Worm (Caenorhabditis elegans) whole organism, early embryonic: Measurements from ENCODE around the gene efn-4.
A peak's percentile ranks its signal among the peaks of the same experiment; 100 is the strongest.

ENCODE experiments used
- B0310.2 ChIP-seq: sonication (generic microtip); optimal IDR thresholded peaks from 2 replicates; lab custom pipeline; 2016; ENCODE audit warnings: mild to moderate bottlenecking, missing genetic modification characterization, missing compliant biosample characterization
- F13C5.2 ChIP-seq: sonication (generic microtip); optimal IDR thresholded peaks from 2 replicates; lab custom pipeline; 2017; ENCODE audit warnings: mild to moderate bottlenecking, missing genetic modification characterization, inconsistent platforms, missing compliant biosample characterization
- aly-1 ChIP-seq: sonication (generic microtip); optimal IDR thresholded peaks from 2 replicates; lab custom pipeline; 2016; ENCODE audit warnings: missing genetic modification characterization, missing compliant biosample characterization
- ama-1 ChIP-seq: fragments of 150-350 bp; optimal IDR thresholded peaks from 2 replicates; lab custom pipeline; 2014
- ceh-13 ChIP-seq: fragments of 200-800 bp; sonication (Bioruptor generic); optimal IDR thresholded peaks from 2 replicates; lab custom pipeline; 2018; ENCODE audit warnings: mild to moderate bottlenecking, missing genetic modification characterization, missing compliant biosample characterization
- ceh-36 ChIP-seq: sonication (generic microtip); optimal IDR thresholded peaks from 2 replicates; lab custom pipeline; 2016; ENCODE audit warnings: missing genetic modification characterization, inconsistent platforms, missing compliant biosample characterization
- ets-7 ChIP-seq: sonication (generic microtip); optimal IDR thresholded peaks from 2 replicates; lab custom pipeline; 2016; ENCODE audit warnings: missing genotype, missing genetic modification characterization, missing compliant biosample characterization
- flt-1 ChIP-seq: fragments of 200-800 bp; sonication (Bioruptor generic); IDR thresholded peaks from 2 replicates; pipeline ENCODE4 v1.3.6; 2022; ENCODE audit warnings: missing genetic modification characterization, missing compliant biosample characterization
- hmbx-1 ChIP-seq: sonication (generic microtip); optimal IDR thresholded peaks from 2 replicates; lab custom pipeline; 2016; ENCODE audit warnings: mild to moderate bottlenecking, missing genetic modification characterization, missing compliant biosample characterization
- hmg-4 ChIP-seq: fragments of 200-800 bp; sonication (Bioruptor generic); optimal IDR thresholded peaks from 2 replicates; lab custom pipeline; 2018; ENCODE audit warnings: mild to moderate bottlenecking, missing genetic modification characterization, missing compliant biosample characterization
- hnd-1 ChIP-seq: sonication (generic microtip); optimal IDR thresholded peaks from 2 replicates; lab custom pipeline; 2016; ENCODE audit warnings: missing genetic modification characterization, missing compliant biosample characterization
- pes-1 ChIP-seq: fragments of 200-800 bp; sonication (Bioruptor generic); IDR thresholded peaks from 2 replicates; pipeline ENCODE4 v1.3.6; 2022; ENCODE audit warnings: missing genetic modification reagents, missing genetic modification characterization, missing compliant biosample characterization
- scrt-1 ChIP-seq: fragments of 200-800 bp; sonication (Bioruptor generic); IDR thresholded peaks from 2 replicates; pipeline ENCODE4 v1.3.6; 2022; ENCODE audit warnings: missing genetic modification characterization, missing compliant biosample characterization
- sea-1 ChIP-seq: fragments of 200-800 bp; sonication (Bioruptor generic); conservative IDR thresholded peaks from 2 replicates; pipeline ENCODE4 v1.3.6; 2022; ENCODE audit warnings: missing genetic modification characterization, missing compliant biosample characterization
- tbx-11 ChIP-seq: fragments of 200-800 bp; sonication (Bioruptor generic); IDR thresholded peaks from 2 replicates; pipeline ENCODE4 v1.3.6; 2022; ENCODE audit warnings: missing genetic modification characterization, missing compliant biosample characterization
- tbx-37 ChIP-seq: fragments of 200-800 bp; sonication (Bioruptor generic); conservative IDR thresholded peaks from 2 replicates; pipeline ENCODE4 v1.3.6; 2022; ENCODE audit warnings: missing genetic modification reagents, missing genetic modification characterization, missing compliant biosample characterization
- tra-4 ChIP-seq: sonication (generic microtip); optimal IDR thresholded peaks from 2 replicates; lab custom pipeline; 2017; ENCODE audit warnings: missing genetic modification characterization, missing compliant biosample characterization

efn-4 gene

DNA sequence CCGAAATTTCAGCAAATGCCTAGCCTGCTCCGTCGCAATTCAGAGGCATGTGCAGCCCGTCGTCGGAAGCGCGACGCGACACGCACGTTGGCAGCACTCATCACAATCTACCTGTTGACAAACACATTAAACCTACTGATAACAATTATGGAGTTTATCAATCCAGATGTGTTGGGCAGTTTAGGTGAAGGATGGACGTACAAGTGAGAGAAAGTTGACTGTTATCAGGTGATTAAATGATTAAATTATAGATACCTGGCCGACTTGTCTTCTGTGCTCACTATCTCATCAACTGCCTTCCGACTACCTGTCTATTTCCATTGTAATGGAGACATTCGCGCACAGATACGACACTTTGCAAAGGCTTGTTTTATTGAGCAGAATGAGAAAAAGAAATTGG lies 7.1 kb upstream of the efn-4 start:
- no peak for TF ChIP-seq B0310.2 (tag; lab: Kevin White, UChicago)
- no peak for TF ChIP-seq hmbx-1
- no peak for TF ChIP-seq tbx-11 (GFP tag; lab: Robert Waterston, UW)
- no peak for TF ChIP-seq ama-1 (lab: Kevin White, UChicago)
- no peak for TF ChIP-seq ceh-13 (GFP tag; lab: Kevin White, UChicago)
- TF ChIP-seq tbx-37 (GFP tag; lab: Robert Waterston, UW) = no peak
- TF ChIP-seq flt-1 = no peak
- TF ChIP-seq hmg-4 (GFP tag; lab: Kevin White, UChicago) = no peak
- no peak for TF ChIP-seq hnd-1 (tag; lab: Kevin White, UChicago)
- no peak for TF ChIP-seq F13C5.2 (tag; lab: Kevin White, UChicago)
- TF ChIP-seq ets-7 (tag; lab: Kevin White, UChicago) = no peak
- TF ChIP-seq aly-1 (tag; lab: Kevin White, UChicago) = no peak
- no peak for TF ChIP-seq tra-4
- no peak for TF ChIP-seq sea-1
- no peak for TF ChIP-seq pes-1 (GFP tag; lab: Robert Waterston, UW)
- TF ChIP-seq scrt-1 (GFP tag; lab: Robert Waterston, UW) = no peak

ce11 chrIV:554005-554404 lies 5.0 kb upstream of the efn-4 start:
- TF ChIP-seq hmbx-1 (no peak), ets-7 (tag; lab: Kevin White, UChicago) (no peak)

DNA sequence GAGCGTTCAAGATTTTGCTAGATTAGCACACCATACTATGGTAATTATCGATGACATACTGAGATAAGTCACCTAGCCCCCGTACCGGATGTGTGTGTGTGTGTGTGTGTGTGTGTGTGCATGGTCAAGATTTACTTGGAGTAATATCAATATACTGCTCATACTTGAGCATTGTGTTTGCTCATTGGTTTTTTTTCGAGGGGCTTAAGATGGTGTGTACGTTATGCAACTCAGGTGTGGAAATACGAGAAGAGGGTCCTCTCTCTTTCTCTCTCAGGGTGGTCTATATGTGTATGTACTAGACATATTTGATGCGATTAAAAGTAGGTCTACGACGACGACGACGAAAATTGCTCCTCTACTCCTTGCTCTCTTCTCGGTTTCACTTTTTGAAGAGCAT lies 1.3 kb downstream of the efn-4 start:
- TF ChIP-seq ceh-36 = peak; percentile 12
- no peak for TF ChIP-seq F13C5.2 (tag; lab: Kevin White, UChicago)
- TF ChIP-seq ets-7 (tag; lab: Kevin White, UChicago) = peak; percentile 23
- no peak for TF ChIP-seq B0310.2 (tag; lab: Kevin White, UChicago)
- no peak for TF ChIP-seq hmg-4 (GFP tag; lab: Kevin White, UChicago)

DNA sequence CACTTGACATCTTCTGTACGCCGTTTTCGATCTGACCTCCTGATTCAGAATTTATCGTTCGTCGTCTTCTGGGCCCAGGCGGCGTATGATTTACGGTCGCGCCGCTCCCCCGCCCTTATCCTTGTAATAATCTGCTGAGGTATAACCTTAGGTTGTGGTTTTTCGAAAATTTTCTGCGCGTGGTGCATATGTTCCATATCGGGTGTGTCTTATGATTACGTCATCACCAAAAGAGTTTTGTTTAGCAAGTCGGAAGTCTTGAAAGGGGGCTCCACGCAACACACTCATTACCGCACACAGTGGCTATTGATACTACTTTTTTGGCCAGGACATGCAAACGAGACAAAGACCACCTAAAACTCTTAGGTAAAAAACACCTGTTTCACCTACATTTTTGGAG lies 1.7 kb downstream of the efn-4 start:
- TF ChIP-seq F13C5.2 (tag; lab: Kevin White, UChicago) = no peak
- TF ChIP-seq scrt-1 (GFP tag; lab: Robert Waterston, UW) = no peak
- no peak for TF ChIP-seq tra-4
- no peak for TF ChIP-seq ama-1 (lab: Kevin White, UChicago)
- TF ChIP-seq pes-1 (GFP tag; lab: Robert Waterston, UW) = no peak
- TF ChIP-seq sea-1 = no peak
- no peak for TF ChIP-seq hmbx-1
- no peak for TF ChIP-seq hmg-4 (GFP tag; lab: Kevin White, UChicago)
- TF ChIP-seq tbx-37 (GFP tag; lab: Robert Waterston, UW) = no peak
- no peak for TF ChIP-seq B0310.2 (tag; lab: Kevin White, UChicago)
- no peak for TF ChIP-seq ceh-13 (GFP tag; lab: Kevin White, UChicago)
- no peak for TF ChIP-seq ets-7 (tag; lab: Kevin White, UChicago)
- no peak for TF ChIP-seq ceh-36
- no peak for TF ChIP-seq aly-1 (tag; lab: Kevin White, UChicago)
- no peak for TF ChIP-seq flt-1
- no peak for TF ChIP-seq hnd-1 (tag; lab: Kevin White, UChicago)
- no peak for TF ChIP-seq tbx-11 (GFP tag; lab: Robert Waterston, UW)

- TF ChIP-seq tra-4 = no peak
- TF ChIP-seq B0310.2 (tag; lab: Kevin White, UChicago) = no peak
- TF ChIP-seq tbx-11 (GFP tag; lab: Robert Waterston, UW) = no peak
- TF ChIP-seq flt-1 = no peak
- TF ChIP-seq tbx-37 (GFP tag; lab: Robert Waterston, UW) = no peak
- no peak for TF ChIP-seq ets-7 (tag; lab: Kevin White, UChicago)
- TF ChIP-seq ama-1 (lab: Kevin White, UChicago) = no peak
- TF ChIP-seq ceh-36 = no peak
- TF ChIP-seq ceh-13 (GFP tag; lab: Kevin White, UChicago) = no peak
- TF ChIP-seq hmbx-1 = no peak
- TF ChIP-seq aly-1 (tag; lab: Kevin White, UChicago) = no peak
- no peak for TF ChIP-seq hnd-1 (tag; lab: Kevin White, UChicago)
- no peak for TF ChIP-seq F13C5.2 (tag; lab: Kevin White, UChicago)
Observed at ce11 chrIV:563417-563816, 4.4 kb downstream of the efn-4 start.

ce11 chrIV:564000-564399 lies 5.0 kb downstream of the efn-4 start:
- TF ChIP-seq scrt-1 (GFP tag; lab: Robert Waterston, UW) (no peak), pes-1 (GFP tag; lab: Robert Waterston, UW) (peak; percentile 13; the same call in 1 of the 2 replicates), ama-1 (lab: Kevin White, UChicago) (no peak), tbx-37 (GFP tag; lab: Robert Waterston, UW) (0 out of 2 replicates have a peak, but pooled peaks have one; percentile 15)

- TF ChIP-seq hmbx-1 = no peak
Observed at ce11 chrIV:570799-571300, 11.8 kb downstream of the efn-4 start, which contains the start of gene F56A11.5. F56A11.5 (minus strand) TSS chrIV:570849.

DNA sequence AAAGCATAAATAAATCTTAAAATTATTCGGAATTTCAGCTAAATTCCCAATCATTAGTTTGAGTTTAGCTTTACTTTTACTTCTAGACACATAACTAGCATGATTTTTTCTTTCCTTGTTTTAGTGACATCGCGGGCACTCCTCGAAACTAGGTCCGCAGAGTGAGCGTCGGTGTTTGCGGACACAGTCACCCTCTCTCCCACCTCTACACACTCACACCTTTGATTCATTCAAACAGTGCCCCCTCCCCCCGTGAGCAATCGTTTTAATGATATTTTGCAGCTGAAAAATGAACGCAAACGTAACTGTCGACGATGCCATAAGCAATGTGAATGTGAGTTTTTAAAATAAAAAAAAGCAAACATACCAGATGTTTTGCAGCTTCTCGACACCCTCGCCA lies 13.5 kb downstream of the efn-4 start, which contains the start of gene gex-2:
gex-2 (plus strand) TSS at position 283 of the 400 bp plus-strand sequence.
- no peak for TF ChIP-seq hnd-1 (tag; lab: Kevin White, UChicago)
- TF ChIP-seq tbx-37 (GFP tag; lab: Robert Waterston, UW) = no peak
- TF ChIP-seq flt-1 = no peak
- TF ChIP-seq sea-1 = no peak
- no peak for TF ChIP-seq aly-1 (tag; lab: Kevin White, UChicago)
- TF ChIP-seq ama-1 (lab: Kevin White, UChicago) = no peak
- TF ChIP-seq tbx-11 (GFP tag; lab: Robert Waterston, UW) = no peak
- no peak for TF ChIP-seq ceh-13 (GFP tag; lab: Kevin White, UChicago)
- TF ChIP-seq ceh-36 = no peak
- TF ChIP-seq B0310.2 (tag; lab: Kevin White, UChicago) = no peak
- TF ChIP-seq F13C5.2 (tag; lab: Kevin White, UChicago) = peak; percentile 23
- no peak for TF ChIP-seq hmbx-1
- TF ChIP-seq pes-1 (GFP tag; lab: Robert Waterston, UW) = peak; percentile 35; the same call in 1 of the 2 replicates
- TF ChIP-seq hmg-4 (GFP tag; lab: Kevin White, UChicago) = peak; percentile 54
- no peak for TF ChIP-seq ets-7 (tag; lab: Kevin White, UChicago)
- no peak for TF ChIP-seq scrt-1 (GFP tag; lab: Robert Waterston, UW)
- TF ChIP-seq tra-4 = no peak
